Worm (Caenorhabditis elegans): ENCODE results near the gene C30H6.9.

DNA sequence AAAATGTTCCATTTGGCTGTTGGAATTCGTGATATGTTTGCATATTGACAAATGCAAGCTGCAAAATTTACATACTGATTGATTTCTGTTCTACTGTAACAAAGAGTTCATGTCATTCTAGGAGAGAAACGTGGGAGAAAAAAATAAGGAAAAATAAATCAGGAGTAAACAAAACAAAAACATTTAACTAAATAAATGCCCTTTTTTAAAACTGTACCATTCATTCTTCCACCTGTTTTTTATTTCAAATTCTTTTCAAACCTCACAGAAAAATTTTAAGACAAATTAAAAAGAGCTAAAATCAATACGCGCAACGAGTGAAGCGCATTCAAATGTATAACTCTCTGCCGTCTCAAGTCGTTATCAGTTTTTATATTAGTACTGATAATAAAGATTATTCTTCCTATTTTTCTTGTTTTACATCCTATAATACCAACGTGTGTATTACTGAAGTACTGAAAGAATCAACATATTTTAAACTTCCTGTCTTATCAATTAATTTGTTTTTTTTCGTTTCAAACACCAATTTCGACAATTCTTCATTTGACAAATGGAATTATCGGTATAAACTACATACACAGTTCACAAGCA is 41.0 kb downstream of the C30H6.9 start, which contains the start of gene C49C3.10:
- TF ChIP-seq him-1 (tag; optimal IDR thresholded peaks at IDR 0.05) (no peak), W03F9.2 (tag; optimal IDR thresholded peaks at IDR 0.05) (no peak)
